Fruit fly (Drosophila melanogaster) whole organism, embryonic: ENCODE results near the gene mahe.

ENCODE experiments used
- Atf3 ChIP-seq: fragments of 200-800 bp; sonication (Bioruptor generic); optimal IDR thresholded peaks from 3 replicates; lab custom pipeline; 2016; ENCODE audit warnings: missing biosample characterization, missing genetic modification characterization
- B-H2 ChIP-seq: fragments of 200-800 bp; sonication (Bioruptor generic); optimal IDR thresholded peaks from 2 replicates; lab custom pipeline; 2018; ENCODE audit warnings: missing biosample characterization, mild to moderate bottlenecking, missing genetic modification characterization
- CG10979 ChIP-seq: fragments of 200-800 bp; sonication (Bioruptor generic); optimal IDR thresholded peaks from 2 replicates; lab custom pipeline; 2018; ENCODE audit warnings: missing biosample characterization, mild to moderate bottlenecking, missing genetic modification characterization, moderate library complexity
- CG11093 ChIP-seq: fragments of 200-800 bp; sonication (Bioruptor generic); IDR thresholded peaks from 3 replicates; pipeline ENCODE4 v1.3.6; 2022; ENCODE audit warnings: missing biosample characterization, missing genetic modification characterization
- CG13775 ChIP-seq: fragments of 200-800 bp; sonication (Bioruptor generic); optimal IDR thresholded peaks from 3 replicates; lab custom pipeline; 2017; ENCODE audit warnings: missing biosample characterization, mild to moderate bottlenecking, missing genetic modification characterization
- CG14710 ChIP-seq: fragments of 200-800 bp; sonication (Bioruptor generic); optimal IDR thresholded peaks from 3 replicates; lab custom pipeline; 2019; ENCODE audit warnings: missing biosample characterization, mild to moderate bottlenecking, missing genetic modification characterization, moderate library complexity
- CG15011 ChIP-seq: fragments of 200-800 bp; sonication (Bioruptor generic); optimal IDR thresholded peaks from 3 replicates; lab custom pipeline; 2018; ENCODE audit warnings: missing biosample characterization, mild to moderate bottlenecking, missing genetic modification characterization
- CG15073 ChIP-seq: fragments of 200-800 bp; sonication (Bioruptor generic); optimal IDR thresholded peaks from 2 replicates; lab custom pipeline; 2016; ENCODE audit warnings: missing biosample characterization, missing genetic modification characterization
- CG16863 ChIP-seq: fragments of 200-800 bp; sonication (Bioruptor generic); optimal IDR thresholded peaks from 3 replicates; lab custom pipeline; 2016; ENCODE audit warnings: missing biosample characterization, missing genetic modification characterization
- CG17612 ChIP-seq: fragments of 200-800 bp; sonication (Bioruptor generic); IDR thresholded peaks from 2 replicates; pipeline ENCODE4 v1.3.6; 2022; ENCODE audit warnings: missing biosample characterization, missing genetic modification characterization
- CG18011 ChIP-seq: fragments of 200-800 bp; sonication (Bioruptor generic); optimal IDR thresholded peaks from 2 replicates; lab custom pipeline; 2017; ENCODE audit warnings: missing biosample characterization, missing genetic modification characterization, mild to moderate bottlenecking, moderate library complexity, missing genotype
- CG30431 ChIP-seq: fragments of 200-800 bp; sonication (Bioruptor generic); optimal IDR thresholded peaks from 2 replicates; lab custom pipeline; 2017; ENCODE audit warnings: missing biosample characterization, missing genetic modification characterization
- CG3726 ChIP-seq: fragments of 200-800 bp; sonication (Bioruptor generic); IDR thresholded peaks from 3 replicates; pipeline ENCODE4, ENCODE4 v1.3.6; 2022; ENCODE audit warnings: missing biosample characterization, missing genetic modification characterization
- CG4282 ChIP-seq: fragments of 200-800 bp; sonication (Bioruptor generic); optimal IDR thresholded peaks from 2 replicates; lab custom pipeline; 2016; ENCODE audit warnings: missing biosample characterization, missing genetic modification characterization
- CG4328 ChIP-seq: fragments of 200-800 bp; sonication (Bioruptor generic); optimal IDR thresholded peaks from 3 replicates; lab custom pipeline; 2017; ENCODE audit warnings: missing biosample characterization, missing genetic modification reagents, missing genetic modification characterization
- CG4854 ChIP-seq: fragments of 200-800 bp; sonication (Bioruptor generic); optimal IDR thresholded peaks from 2 replicates; lab custom pipeline; 2016; ENCODE audit warnings: missing biosample characterization, missing genetic modification characterization, inconsistent platforms
- CG6254 ChIP-seq: fragments of 200-800 bp; sonication (Bioruptor generic); optimal IDR thresholded peaks from 3 replicates; lab custom pipeline; 2017; ENCODE audit warnings: mild to moderate bottlenecking, missing biosample characterization, missing genetic modification reagents, missing genetic modification characterization
- CG6813 ChIP-seq: fragments of 200-800 bp; sonication (Bioruptor generic); optimal IDR thresholded peaks from 2 replicates; lab custom pipeline; 2017; ENCODE audit warnings: missing biosample characterization, missing genetic modification characterization, mild to moderate bottlenecking, moderate library complexity, missing genetic modification reagents
- CG7928 ChIP-seq: fragments of 200-800 bp; sonication (Bioruptor generic); optimal IDR thresholded peaks from 2 replicates; lab custom pipeline; 2017; ENCODE audit warnings: missing biosample characterization, mild to moderate bottlenecking, missing genetic modification characterization
- CG8359 ChIP-seq: fragments of 200-800 bp; sonication (Bioruptor generic); optimal IDR thresholded peaks from 2 replicates; lab custom pipeline; 2017; ENCODE audit warnings: missing biosample characterization, mild to moderate bottlenecking, missing genetic modification characterization, borderline replicate concordance
- CG9727 ChIP-seq: fragments of 200-800 bp; sonication (Bioruptor generic); optimal IDR thresholded peaks from 3 replicates; lab custom pipeline; 2017; ENCODE audit warnings: missing biosample characterization, mild to moderate bottlenecking, missing genetic modification characterization
- CG9797 ChIP-seq: fragments of 200-800 bp; sonication (Bioruptor generic); optimal IDR thresholded peaks from 3 replicates; lab custom pipeline; 2018; ENCODE audit warnings: missing biosample characterization, mild to moderate bottlenecking, missing genetic modification characterization
- CoRest ChIP-seq: fragments of 200-800 bp; sonication (Bioruptor generic); optimal IDR thresholded peaks from 3 replicates; lab custom pipeline; 2018; ENCODE audit warnings: missing biosample characterization, mild to moderate bottlenecking, missing genetic modification characterization, moderate library complexity
- Dip2 ChIP-seq: fragments of 200-800 bp; sonication (Bioruptor generic); IDR thresholded peaks from 2 replicates; pipeline ENCODE4 v1.3.6; 2022; ENCODE audit warnings: missing biosample characterization, missing genetic modification characterization
- Ets65A ChIP-seq: fragments of 200-800 bp; sonication (Bioruptor generic); peaks from one replicate; lab custom pipeline; 2016; ENCODE audit warnings: missing biosample characterization, missing genetic modification characterization
- Gsc ChIP-seq: fragments of 200-800 bp; sonication (Bioruptor generic); IDR thresholded peaks from 2 replicates; pipeline ENCODE4 v1.3.6; 2022; ENCODE audit warnings: missing biosample characterization, missing genetic modification characterization
- HLH4C ChIP-seq: fragments of 200-800 bp; sonication (Bioruptor generic); IDR thresholded peaks from 3 replicates; pipeline ENCODE4 v1.3.6; 2022; ENCODE audit warnings: missing biosample characterization, missing genetic modification characterization; ENCODE audit not compliant: partially characterized antibody
- MESR4 ChIP-seq: fragments of 200-800 bp; sonication (Bioruptor generic); optimal IDR thresholded peaks from 2 replicates; lab custom pipeline; 2018; ENCODE audit warnings: missing biosample characterization, mild to moderate bottlenecking, missing genetic modification characterization, moderate library complexity
- NC2β ChIP-seq: fragments of 200-800 bp; sonication (Bioruptor generic); optimal IDR thresholded peaks from 2 replicates; lab custom pipeline; 2016; ENCODE audit warnings: missing biosample characterization, missing genetic modification characterization
- NfI ChIP-seq: fragments of 200-800 bp; sonication (Bioruptor generic); optimal IDR thresholded peaks from 3 replicates; lab custom pipeline; 2018; ENCODE audit warnings: missing biosample characterization, mild to moderate bottlenecking, missing genetic modification characterization, moderate library complexity
- Pdp1 ChIP-seq, 2 experiments: fragments of 200-800 bp; sonication (Bioruptor generic); optimal IDR thresholded peaks; 3 replicates each; lab custom pipeline; 2016; ENCODE audit warnings: missing biosample characterization in 2 of 2, missing genetic modification characterization in 2 of 2, mild to moderate bottlenecking in 1 of 2, moderate library complexity in 1 of 2
- Spps ChIP-seq: fragments of 200-800 bp; sonication (Bioruptor generic); optimal IDR thresholded peaks from 2 replicates; lab custom pipeline; 2018; ENCODE audit warnings: missing biosample characterization, mild to moderate bottlenecking, missing genetic modification characterization
- Vsx1 ChIP-seq: fragments of 200-800 bp; sonication (Bioruptor generic); optimal IDR thresholded peaks from 2 replicates; lab custom pipeline; 2017; ENCODE audit warnings: missing biosample characterization, mild to moderate bottlenecking, missing genetic modification characterization, missing genetic modification reagents
- cato ChIP-seq: fragments of 200-800 bp; sonication (Bioruptor generic); optimal IDR thresholded peaks from 2 replicates; lab custom pipeline; 2016; ENCODE audit warnings: missing biosample characterization, missing genetic modification characterization, borderline replicate concordance
- dimm ChIP-seq: fragments of 200-800 bp; sonication (Bioruptor generic); IDR thresholded peaks from 2 replicates; pipeline ENCODE4 v1.3.6; 2022; ENCODE audit warnings: missing biosample characterization, missing genetic modification characterization
- ewg ChIP-seq: fragments of 200-800 bp; sonication (Bioruptor generic); optimal IDR thresholded peaks from 3 replicates; lab custom pipeline; 2017; ENCODE audit warnings: mild to moderate bottlenecking, missing biosample characterization, missing genetic modification reagents, missing genetic modification characterization
- gcm ChIP-seq: fragments of 200-800 bp; sonication (Bioruptor generic); optimal IDR thresholded peaks from 2 replicates; lab custom pipeline; 2019; ENCODE audit warnings: missing biosample characterization, mild to moderate bottlenecking, missing genetic modification characterization, moderate library complexity
- gem ChIP-seq: fragments of 200-800 bp; sonication (Bioruptor generic); optimal IDR thresholded peaks from 2 replicates; lab custom pipeline; 2019; ENCODE audit warnings: missing biosample characterization, mild to moderate bottlenecking, missing genetic modification characterization, moderate library complexity
- kni ChIP-seq: fragments of 200-800 bp; sonication (Bioruptor generic); optimal IDR thresholded peaks from 3 replicates; lab custom pipeline; 2017; ENCODE audit warnings: mild to moderate bottlenecking, missing biosample characterization, missing genetic modification reagents, missing genetic modification characterization
- oc ChIP-seq: fragments of 200-800 bp; sonication (Bioruptor generic); optimal IDR thresholded peaks from 2 replicates; lab custom pipeline; 2018; ENCODE audit warnings: missing biosample characterization, mild to moderate bottlenecking, missing genetic modification characterization, moderate library complexity
- odd ChIP-seq: fragments of 200-800 bp; sonication (Bioruptor generic); optimal IDR thresholded peaks from 2 replicates; lab custom pipeline; 2017; ENCODE audit warnings: missing biosample characterization, mild to moderate bottlenecking, missing genetic modification characterization
- pita ChIP-seq: fragments of 200-800 bp; sonication (Bioruptor generic); optimal IDR thresholded peaks from 2 replicates; lab custom pipeline; 2017; ENCODE audit warnings: missing biosample characterization, mild to moderate bottlenecking, missing genetic modification characterization
- rib ChIP-seq: fragments of 200-800 bp; sonication (Bioruptor generic); IDR thresholded peaks from 2 replicates; pipeline ENCODE4 v1.3.6; 2022; ENCODE audit warnings: missing biosample characterization, missing genetic modification characterization
- row ChIP-seq: fragments of 200-800 bp; sonication (Bioruptor generic); IDR thresholded peaks from 3 replicates; pipeline ENCODE4 v1.3.6; 2022; ENCODE audit warnings: missing biosample characterization, missing genetic modification characterization
- sd ChIP-seq: fragments of 200-800 bp; sonication (Bioruptor generic); optimal IDR thresholded peaks from 3 replicates; lab custom pipeline; 2018; ENCODE audit warnings: missing biosample characterization, mild to moderate bottlenecking, missing genetic modification characterization, moderate library complexity
- stc ChIP-seq: fragments of 200-800 bp; sonication (Bioruptor generic); IDR thresholded peaks from 2 replicates; pipeline ENCODE4 v1.3.6; 2022; ENCODE audit warnings: missing biosample characterization, missing genetic modification characterization
- stwl ChIP-seq: fragments of 200-800 bp; sonication (Bioruptor generic); optimal IDR thresholded peaks from 3 replicates; lab custom pipeline; 2018; ENCODE audit warnings: missing biosample characterization, mild to moderate bottlenecking, missing genetic modification characterization, moderate library complexity
- trem ChIP-seq: fragments of 200-800 bp; optimal IDR thresholded peaks from 3 replicates; lab custom pipeline; 2019; ENCODE audit warnings: missing biosample characterization, mild to moderate bottlenecking, missing genetic modification characterization, moderate library complexity
- zf30C ChIP-seq: fragments of 200-800 bp; sonication (Bioruptor generic); optimal IDR thresholded peaks from 3 replicates; lab custom pipeline; 2018; ENCODE audit warnings: missing biosample characterization, mild to moderate bottlenecking, missing genetic modification characterization

The mahe gene

dm6 chrX:7972363-7972942 is 41.3 kb upstream of the mahe start (continued):
- TF ChIP-seq gem (tag; lab: Kevin White, UChicago): peak; percentile 93
- TF ChIP-seq kni: peak; percentile 48
- peak; percentile 93 for TF ChIP-seq row
- peak; percentile 83 for TF ChIP-seq dimm
- TF ChIP-seq CG16863 (GFP tag; lab: Kevin White, UChicago): peak; percentile 74
- peak; percentile 74 for TF ChIP-seq CG15011 (GFP tag; lab: Kevin White, UChicago)
- peak; percentile 86 for TF ChIP-seq CoRest (tag; lab: Kevin White, UChicago)
- TF ChIP-seq Pdp1 (GFP tag; optimal IDR thresholded peaks at IDR 0.05; lab: Kevin White, UChicago): peak; percentile 67 to 78
- TF ChIP-seq cato: peak; percentile 72
- TF ChIP-seq CG8359: peak; percentile 78
- TF ChIP-seq stwl (tag; lab: Kevin White, UChicago): peak; percentile 21
- peak; percentile 77 for TF ChIP-seq CG13775
- peak; percentile 24 for TF ChIP-seq CG4328 (GFP tag; lab: Kevin White, UChicago)
- TF ChIP-seq gcm: peak; percentile 91
- TF ChIP-seq rib: peak; percentile 70; the same call in 1 of the 2 replicates
- TF ChIP-seq NfI: peak; percentile 85
- peak; percentile 67 for TF ChIP-seq trem (tag; lab: Kevin White, UChicago)
- peak; percentile 52 for TF ChIP-seq CG4854 (GFP tag; lab: Kevin White, UChicago)
- TF ChIP-seq CG3726 (GFP tag; lab: Robert Waterston, UW): peak; percentile 89
- TF ChIP-seq HLH4C (GFP tag; lab: Robert Waterston, UW): no peak
- TF ChIP-seq Ets65A (GFP tag; lab: Kevin White, UChicago): peak; percentile 94
- peak; percentile 85 for TF ChIP-seq CG30431 (GFP tag; lab: Kevin White, UChicago)
- TF ChIP-seq oc: peak; percentile 88
- TF ChIP-seq CG6254: peak; percentile 89
- peak; percentile 21 for TF ChIP-seq CG15073 (GFP tag; lab: Kevin White, UChicago)
- no peak for TF ChIP-seq zf30C (GFP tag; lab: Kevin White, UChicago)
- TF ChIP-seq Gsc (GFP tag; lab: Robert Waterston, UW): peak; percentile 70
- TF ChIP-seq NC2β (GFP tag; lab: Kevin White, UChicago): peak; percentile 68
- TF ChIP-seq pita (GFP tag; lab: Kevin White, UChicago): no peak
- peak; percentile 86 for TF ChIP-seq CG9727
- TF ChIP-seq stc: peak; percentile 89
- peak; percentile 79 for TF ChIP-seq CG11093
- peak; percentile 28 for TF ChIP-seq CG9797 (GFP tag; lab: Kevin White, UChicago)
- TF ChIP-seq MESR4 (GFP tag; lab: Kevin White, UChicago): peak; percentile 22
- TF ChIP-seq sd: peak; percentile 65
- no peak for TF ChIP-seq B-H2 (GFP tag; lab: Kevin White, UChicago)
- TF ChIP-seq CG6813 (GFP tag; lab: Kevin White, UChicago): peak; percentile 90
- peak; percentile 85 for TF ChIP-seq CG14710 (tag; lab: Kevin White, UChicago)
- TF ChIP-seq ewg (GFP tag; lab: Kevin White, UChicago): peak; percentile 87
- peak; percentile 68 for TF ChIP-seq Vsx1 (GFP tag; lab: Kevin White, UChicago)
- TF ChIP-seq CG17612 (GFP tag; lab: Robert Waterston, UW): peak; percentile 48; the same call in 1 of the 2 replicates
- no peak for TF ChIP-seq CG7928
- TF ChIP-seq CG10979 (tag; lab: Kevin White, UChicago): peak; percentile 92
- peak; percentile 66 for TF ChIP-seq CG18011 (GFP tag; lab: Kevin White, UChicago)
- TF ChIP-seq odd (GFP tag; lab: Kevin White, UChicago): peak; percentile 77
- TF ChIP-seq CG4282: no peak
- TF ChIP-seq Atf3 (GFP tag; lab: Kevin White, UChicago): peak; percentile 64
- TF ChIP-seq Dip2: no peak
- TF ChIP-seq Spps (tag; lab: Kevin White, UChicago): peak; percentile 73
